Fruit fly (Drosophila melanogaster): Measurements from ENCODE around the gene pigeon.

The pigeon gene

DNA sequence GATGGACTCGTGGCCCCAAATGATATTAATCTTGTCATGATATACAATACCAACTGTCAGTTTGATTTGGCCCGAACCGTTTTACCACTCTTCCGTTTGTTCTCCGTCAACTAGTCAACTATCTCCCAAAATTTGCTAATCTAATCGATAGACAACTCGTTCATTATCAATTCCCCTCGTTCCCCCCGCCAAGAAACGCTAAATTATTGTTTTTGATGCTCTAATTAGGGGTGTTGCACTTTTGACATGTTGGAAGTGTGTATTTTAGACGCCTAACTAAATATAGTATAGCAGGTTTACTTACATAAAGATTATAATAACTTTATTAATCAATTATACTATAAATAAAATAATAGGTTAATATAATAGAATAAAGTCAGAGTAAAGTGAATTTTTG is 21.9 kb upstream of the pigeon start (continued):
- TF ChIP-seq stc (GFP tag; IDR thresholded peaks at IDR 0.05), result no peak
- TF ChIP-seq CG17802 (tag; optimal IDR thresholded peaks at IDR 0.05), result no peak
- no peak for TF ChIP-seq CG1529 (GFP tag; optimal IDR thresholded peaks at IDR 0.05)
- 0 out of 2 replicates have a peak, but pooled peaks have one; percentile 19 for TF ChIP-seq CG31441 (GFP tag; IDR thresholded peaks at IDR 0.05)
- no peak for TF ChIP-seq NfI (GFP tag; optimal IDR thresholded peaks at IDR 0.05)
- peak; percentile 40 for TF ChIP-seq CG11504 (tag; optimal IDR thresholded peaks at IDR 0.05)
- no peak for TF ChIP-seq otp (GFP tag; IDR thresholded peaks at IDR 0.05)
- no peak for TF ChIP-seq zen (tag; optimal IDR thresholded peaks at IDR 0.05)
- no peak for TF ChIP-seq CG17359 (tag; optimal IDR thresholded peaks at IDR 0.05)
- no peak for TF ChIP-seq ranshi (GFP tag; IDR thresholded peaks at IDR 0.05)
- peak; percentile 19 for TF ChIP-seq dmrt99B (tag; optimal IDR thresholded peaks at IDR 0.05)
- no peak for TF ChIP-seq kay (GFP tag; optimal IDR thresholded peaks at IDR 0.05)
- TF ChIP-seq zen2 (GFP tag; IDR thresholded peaks at IDR 0.05; ENCODE audit: partially characterized antibody), result no peak
- TF ChIP-seq CG2678 (tag; optimal IDR thresholded peaks at IDR 0.05), result peak; percentile 36
- peak; percentile 39 for TF ChIP-seq CG7839 (tag; optimal IDR thresholded peaks at IDR 0.05)
- no peak for TF ChIP-seq pum (GFP tag; optimal IDR thresholded peaks at IDR 0.05)
- peak; percentile 4 for TF ChIP-seq CG2712 (tag; optimal IDR thresholded peaks at IDR 0.05)
- no peak for TF ChIP-seq Max (GFP tag; optimal IDR thresholded peaks at IDR 0.05)
- no peak for TF ChIP-seq CG10274 (GFP tag; optimal IDR thresholded peaks at IDR 0.05)
- peak; percentile 42 for TF ChIP-seq Sox100B (GFP tag; optimal IDR thresholded peaks at IDR 0.05)

DNA sequence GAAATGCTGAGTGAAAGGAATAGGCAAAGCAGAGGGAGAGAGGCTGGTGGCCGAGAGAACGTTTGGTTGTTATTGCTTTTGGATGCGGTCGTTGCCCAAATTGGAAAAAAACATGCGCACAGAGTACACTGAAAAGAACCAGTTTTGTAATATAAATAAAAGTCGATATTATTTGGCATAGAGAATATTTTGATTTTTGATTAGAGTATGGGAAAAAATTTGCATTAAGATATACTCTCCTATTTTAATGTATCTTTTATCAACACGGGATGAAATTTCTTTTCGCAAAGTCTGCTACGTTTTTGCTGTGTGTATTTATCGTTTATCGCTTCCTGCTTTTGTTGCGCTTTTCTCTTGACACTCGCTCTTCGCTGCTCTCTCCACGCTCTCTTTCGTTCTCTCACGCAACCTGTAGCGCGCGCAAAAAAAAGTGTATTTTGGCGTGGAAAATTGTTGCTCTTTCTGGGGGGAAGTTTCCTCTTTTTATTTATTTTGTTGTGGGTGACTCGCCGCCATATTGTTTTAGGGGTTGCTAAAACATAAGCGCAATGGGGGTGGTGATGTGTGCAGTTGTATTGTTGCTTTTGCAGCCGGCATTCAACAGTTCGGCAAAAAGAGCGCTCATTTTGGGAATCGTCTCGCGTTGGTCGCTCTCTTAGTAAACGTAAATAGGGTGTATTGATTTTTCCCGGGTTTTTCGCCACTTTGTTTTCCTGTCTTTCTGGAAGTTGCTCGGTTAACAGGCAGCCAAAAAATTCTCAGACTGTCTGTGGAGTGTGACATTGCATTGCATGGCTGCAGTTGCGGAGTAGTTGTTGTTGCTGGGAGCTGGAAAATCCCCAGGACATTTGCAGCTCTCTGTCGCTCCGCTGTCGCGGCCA is 20.7 kb upstream of the pigeon start:
- TF ChIP-seq org-1 (GFP tag; optimal IDR thresholded peaks at IDR 0.05), result peak; percentile 95
- peak; percentile 94 for TF ChIP-seq CG16863 (GFP tag; optimal IDR thresholded peaks at IDR 0.05)
- peak; percentile 93 for TF ChIP-seq CG7271 (tag; optimal IDR thresholded peaks at IDR 0.05)
- TF ChIP-seq Hmr (GFP tag; optimal IDR thresholded peaks at IDR 0.05), result peak; percentile 97
- TF ChIP-seq crp (GFP tag; optimal IDR thresholded peaks at IDR 0.05), result peak in 1 of 2 experiments; percentile 66
- TF ChIP-seq amos (GFP tag; IDR thresholded peaks at IDR 0.05; ENCODE audit: partially characterized antibody), result no peak
- TF ChIP-seq CG2889 (GFP tag; IDR thresholded peaks at IDR 0.05), result peak; percentile 94
- peak; percentile 97 for TF ChIP-seq Ets65A (GFP tag)
- TF ChIP-seq Med (GFP tag), result peak; percentile 99
- peak; percentile 90 for TF ChIP-seq GATAe (GFP tag; conservative IDR thresholded peaks at IDR 0.05)
- TF ChIP-seq CG16813 (GFP tag; IDR thresholded peaks at IDR 0.05; ENCODE audit: partially characterized antibody), result no peak
- TF ChIP-seq seq (GFP tag; IDR thresholded peaks at IDR 0.05), result peak; percentile 97
- TF ChIP-seq CG11247 (GFP tag; IDR thresholded peaks at IDR 0.05), result peak; percentile 93
- TF ChIP-seq stc (GFP tag; IDR thresholded peaks at IDR 0.05), result peak; percentile 99
- peak; percentile 99 for TF ChIP-seq dmrt99B (tag; optimal IDR thresholded peaks at IDR 0.05)
- TF ChIP-seq BtbVII (GFP tag; optimal IDR thresholded peaks at IDR 0.05), result peak; percentile 97
- TF ChIP-seq CoRest (tag; optimal IDR thresholded peaks at IDR 0.05), result peak; percentile 96
- peak; percentile 99 for TF ChIP-seq zf30C (GFP tag; optimal IDR thresholded peaks at IDR 0.05)
- TF ChIP-seq CG18262 (tag; optimal IDR thresholded peaks at IDR 0.05), result peak; percentile 98
- peak in 1 of 3 experiments; percentile 92 for TF ChIP-seq Stat92E (GFP tag; optimal IDR thresholded peaks at IDR 0.05)
- TF ChIP-seq CG18619 (GFP tag; optimal IDR thresholded peaks at IDR 0.05), result peak; percentile 95
- TF ChIP-seq CG12391 (tag; optimal IDR thresholded peaks at IDR 0.05), result peak; percentile 97
- peak; percentile 97 for TF ChIP-seq peb (GFP tag; IDR thresholded peaks at IDR 0.05)
- peak; percentile 97 for TF ChIP-seq fd96Cb (tag; optimal IDR thresholded peaks at IDR 0.05)
- TF ChIP-seq CG13894 (tag; optimal IDR thresholded peaks at IDR 0.05), result peak; percentile 93
- peak; percentile 94 to 97 for TF ChIP-seq Pdp1 (GFP tag; optimal IDR thresholded peaks at IDR 0.05)
- TF ChIP-seq CG9797 (GFP tag; optimal IDR thresholded peaks at IDR 0.05), result peak; percentile 33
- TF ChIP-seq fd102C (GFP tag; optimal IDR thresholded peaks at IDR 0.05), result peak; percentile 53
- TF ChIP-seq CG13296 (GFP tag; optimal IDR thresholded peaks at IDR 0.05), result peak; percentile 95
